Fruit fly (Drosophila melanogaster): ENCODE results near the gene CG31321.

CG31321 gene

dm6 chr3R:14327113-14327466, 16.9 kb downstream of the CG31321 start:
- TF ChIP-seq Dif (GFP tag; optimal IDR thresholded peaks at IDR 0.05; ENCODE audit: partially characterized antibody) = no peak
- no peak for TF ChIP-seq Vsx2 (GFP tag; optimal IDR thresholded peaks at IDR 0.05; ENCODE audit: partially characterized antibody)
- TF ChIP-seq Sp1 (GFP tag; optimal IDR thresholded peaks at IDR 0.05) = no peak
- TF ChIP-seq dl (GFP tag; optimal IDR thresholded peaks at IDR 0.05; ENCODE audit: insufficient read depth in 1 of 2, partially characterized antibody in 2 of 2) = no peak
- TF ChIP-seq Jra (GFP tag; optimal IDR thresholded peaks at IDR 0.05) = no peak
- no peak for TF ChIP-seq CrebA (GFP tag; optimal IDR thresholded peaks at IDR 0.05; ENCODE audit: borderline replicate concordance)
- no peak for TF ChIP-seq h (GFP tag; optimal IDR thresholded peaks at IDR 0.05)
- no peak for TF ChIP-seq CG9705 (GFP tag; optimal IDR thresholded peaks at IDR 0.05)
- no peak for TF ChIP-seq GATAd (GFP tag; optimal IDR thresholded peaks at IDR 0.05)
- TF ChIP-seq ey (GFP tag; optimal IDR thresholded peaks at IDR 0.05) = no peak
- no peak for TF ChIP-seq pan (optimal IDR thresholded peaks at IDR 0.05)
- no peak for TF ChIP-seq jim (GFP tag; optimal IDR thresholded peaks at IDR 0.05)
- TF ChIP-seq OdsH (GFP tag; optimal IDR thresholded peaks at IDR 0.05) = no peak
- no peak for TF ChIP-seq psq (GFP tag; optimal IDR thresholded peaks at IDR 0.05)
- no peak for TF ChIP-seq rgr (GFP tag; optimal IDR thresholded peaks at IDR 0.05)
- TF ChIP-seq Rel (GFP tag; optimal IDR thresholded peaks at IDR 0.05) = no peak
- no peak for TF ChIP-seq Rel (tag; optimal IDR thresholded peaks at IDR 0.05)

- TF ChIP-seq ey (GFP tag; optimal IDR thresholded peaks at IDR 0.05) (peak; percentile 75), lola (GFP tag; optimal IDR thresholded peaks at IDR 0.05) (no peak), Myc (optimal IDR thresholded peaks at IDR 0.05) (no peak), Jra (GFP tag; optimal IDR thresholded peaks at IDR 0.05) (peak; percentile 61), Abd-B (GFP tag; optimal IDR thresholded peaks at IDR 0.05) (no peak), Hnf4 (GFP tag; optimal IDR thresholded peaks at IDR 0.05) (peak; percentile 80), psq (GFP tag; optimal IDR thresholded peaks at IDR 0.05) (peak; percentile 71), Vsx2 (GFP tag; optimal IDR thresholded peaks at IDR 0.05; ENCODE audit: partially characterized antibody) (peak; percentile 28), dsf (GFP tag; optimal IDR thresholded peaks at IDR 0.05; ENCODE audit: borderline replicate concordance) (peak; percentile 48), Sp1 (GFP tag; optimal IDR thresholded peaks at IDR 0.05) (peak; percentile 78), br (GFP tag; optimal IDR thresholded peaks at IDR 0.05) (peak; percentile 79), sage (GFP tag; optimal IDR thresholded peaks at IDR 0.05) (peak; percentile 70), CG32264 (GFP tag; optimal IDR thresholded peaks at IDR 0.05) (peak; percentile 53), jim (GFP tag; optimal IDR thresholded peaks at IDR 0.05) (no peak), sv (GFP tag; optimal IDR thresholded peaks at IDR 0.05) (peak; percentile 71), dl (GFP tag; optimal IDR thresholded peaks at IDR 0.05; ENCODE audit: insufficient read depth in 1 of 2, partially characterized antibody in 2 of 2) (no peak), Dfd (GFP tag; optimal IDR thresholded peaks at IDR 0.05) (no peak), tai (GFP tag; optimal IDR thresholded peaks at IDR 0.05) (no peak), GATAd (GFP tag; optimal IDR thresholded peaks at IDR 0.05) (no peak), Dif (GFP tag; optimal IDR thresholded peaks at IDR 0.05; ENCODE audit: partially characterized antibody) (no peak), Hr78 (GFP tag; optimal IDR thresholded peaks at IDR 0.05) (no peak), OdsH (GFP tag; optimal IDR thresholded peaks at IDR 0.05) (peak; percentile 80), Rel (GFP tag; optimal IDR thresholded peaks at IDR 0.05) (no peak), Rel (tag; optimal IDR thresholded peaks at IDR 0.05) (peak; percentile 32), usp (GFP tag; optimal IDR thresholded peaks at IDR 0.05) (no peak), pan (optimal IDR thresholded peaks at IDR 0.05) (no peak), dmrt93B (GFP tag; optimal IDR thresholded peaks at IDR 0.05) (peak; percentile 51), Hr83 (GFP tag; optimal IDR thresholded peaks at IDR 0.05; ENCODE audit: poor library complexity, severe bottlenecking) (peak; percentile 33), HLH106 (tag; optimal IDR thresholded peaks at IDR 0.05) (peak; percentile 76), rgr (GFP tag; optimal IDR thresholded peaks at IDR 0.05) (peak; percentile 85), fru (GFP tag; optimal IDR thresholded peaks at IDR 0.05) (peak; percentile 85), N (GFP tag; optimal IDR thresholded peaks at IDR 0.05) (no peak), h (GFP tag; optimal IDR thresholded peaks at IDR 0.05) (peak; percentile 88), woc (GFP tag; optimal IDR thresholded peaks at IDR 0.05) (peak; percentile 88), CrebA (GFP tag; optimal IDR thresholded peaks at IDR 0.05; ENCODE audit: borderline replicate concordance) (no peak), foxo (GFP tag; optimal IDR thresholded peaks at IDR 0.05) (peak; percentile 28 to 87), brk (GFP tag; optimal IDR thresholded peaks at IDR 0.05) (peak; percentile 86), Mio (GFP tag; optimal IDR thresholded peaks at IDR 0.05) (no peak), CG9705 (GFP tag; optimal IDR thresholded peaks at IDR 0.05) (peak; percentile 30)
Observed at dm6 chr3R:14327472-14328104, 17.4 kb downstream of the CG31321 start, which contains the start of gene spn-B. spn-B (plus strand) TSS chr3R:14328051.

All from whole organism, wandering third instar larva.